Worm (Caenorhabditis elegans): ENCODE measurements around the gene C31H1.1.

The C31H1.1 gene

ce11 chrIV:5842905-5843304, 45.7 kb downstream of the C31H1.1 start:
- no peak for TF ChIP-seq elt-3 (tag; optimal IDR thresholded peaks at IDR 0.05)
- peak; percentile 69 for TF ChIP-seq nfya-1 (tag; optimal IDR thresholded peaks at IDR 0.05; ENCODE audit: insufficient read depth)

- TF ChIP-seq mdl-1 (tag; optimal IDR thresholded peaks at IDR 0.05), result no peak
Measured at ce11 chrIV:5846269-5846668, 49.0 kb downstream of the C31H1.1 start, which contains the start of gene sams-4. Gene sams-4 (minus strand): TSS chrIV:5846369.

- TF ChIP-seq tbx-2 (tag; optimal IDR thresholded peaks at IDR 0.05), result peak; percentile 77
- peak; percentile 3 for TF ChIP-seq elt-2 (tag; optimal IDR thresholded peaks at IDR 0.05)
- TF ChIP-seq fkh-2 (tag; optimal IDR thresholded peaks at IDR 0.05), result no peak
- peak; percentile 5 for TF ChIP-seq pha-4 (tag; optimal IDR thresholded peaks at IDR 0.05)
- peak; percentile 83 for TF ChIP-seq hmg-11 (tag; optimal IDR thresholded peaks at IDR 0.05)
- TF ChIP-seq elt-1 (tag; optimal IDR thresholded peaks at IDR 0.05), result no peak
- peak; percentile 54 for TF ChIP-seq nfya-1 (tag; optimal IDR thresholded peaks at IDR 0.05; ENCODE audit: insufficient read depth)
Measured at ce11 chrIV:5847986-5848707, 50.9 kb downstream of the C31H1.1 start, which contains the start of gene sams-3. Gene sams-3 (plus strand): TSS chrIV:5848657.
